Fruit fly (Drosophila melanogaster): Measurements from ENCODE around the gene CG33189.

Gene CG33189

dm6 chr3R:8820428-8820912 lies 39.9 kb upstream of the CG33189 start, which contains the start of gene aqz (continued):
- peak; percentile 22 for TF ChIP-seq BtbVII (GFP tag; optimal IDR thresholded peaks at IDR 0.05)
- peak; percentile 25 for TF ChIP-seq CG2202 (tag; optimal IDR thresholded peaks at IDR 0.05)
- TF ChIP-seq CG1647 (GFP tag; optimal IDR thresholded peaks at IDR 0.05) = no peak
- peak; percentile 66 for TF ChIP-seq exex (tag; optimal IDR thresholded peaks at IDR 0.05)
- TF ChIP-seq lab (GFP tag; optimal IDR thresholded peaks at IDR 0.05) = peak; percentile 80
- peak; percentile 38 for TF ChIP-seq gem (tag; optimal IDR thresholded peaks at IDR 0.05)
- peak; percentile 73 for TF ChIP-seq CG12659 (GFP tag; optimal IDR thresholded peaks at IDR 0.05)
- no peak for TF ChIP-seq CG6683 (GFP tag; optimal IDR thresholded peaks at IDR 0.05)
- TF ChIP-seq CG14667 (GFP tag; IDR thresholded peaks at IDR 0.05) = no peak
- TF ChIP-seq CG3838 (GFP tag; optimal IDR thresholded peaks at IDR 0.05) = no peak
- TF ChIP-seq CG10654 (GFP tag; optimal IDR thresholded peaks at IDR 0.05) = peak; percentile 18
- TF ChIP-seq pita (GFP tag; optimal IDR thresholded peaks at IDR 0.05) = peak; percentile 93
- TF ChIP-seq ase (GFP tag; IDR thresholded peaks at IDR 0.05) = no peak
- peak in 1 of 3 experiments; percentile 90 for TF ChIP-seq Stat92E (GFP tag; optimal IDR thresholded peaks at IDR 0.05)
- no peak for TF ChIP-seq hb (GFP tag; IDR thresholded peaks at IDR 0.05; ENCODE audit: partially characterized antibody)
- TF ChIP-seq nau (GFP tag; optimal IDR thresholded peaks at IDR 0.05) = no peak
- TF ChIP-seq CG11085 (GFP tag; IDR thresholded peaks at IDR 0.05) = peak; percentile 48
- TF ChIP-seq CG8290 (GFP tag; optimal IDR thresholded peaks at IDR 0.05) = no peak
- peak in 1 of 2 experiments; percentile 89 for TF ChIP-seq CG8290 (tag; optimal IDR thresholded peaks at IDR 0.05)
- no peak for TF ChIP-seq pan (optimal IDR thresholded peaks at IDR 0.05)
- TF ChIP-seq pan (GFP tag; optimal IDR thresholded peaks at IDR 0.05 in 1 of 2, IDR thresholded peaks at IDR 0.05 in 1 of 2) = peak in 1 of 2 experiments; percentile 65
- TF ChIP-seq CG7745 (tag; optimal IDR thresholded peaks at IDR 0.05) = peak; percentile 50
- TF ChIP-seq CG1603 (tag; optimal IDR thresholded peaks at IDR 0.05) = peak; percentile 94
- peak; percentile 83 for TF ChIP-seq rib (GFP tag; IDR thresholded peaks at IDR 0.05)
- no peak for TF ChIP-seq CG8359 (GFP tag; optimal IDR thresholded peaks at IDR 0.05; ENCODE audit: borderline replicate concordance)
- TF ChIP-seq lbe (GFP tag; optimal IDR thresholded peaks at IDR 0.05) = no peak
- peak; percentile 64 for TF ChIP-seq mam (GFP tag; optimal IDR thresholded peaks at IDR 0.05)
- TF ChIP-seq Asciz (GFP tag; optimal IDR thresholded peaks at IDR 0.05) = peak; percentile 64
- TF ChIP-seq ranshi (GFP tag; IDR thresholded peaks at IDR 0.05) = peak; percentile 36; the same call in 1 of the 2 replicates
- peak; percentile 8 for TF ChIP-seq Spps (tag; optimal IDR thresholded peaks at IDR 0.05)
- peak; percentile 81 for TF ChIP-seq NC2β (GFP tag; optimal IDR thresholded peaks at IDR 0.05)
- TF ChIP-seq Mad (GFP tag; optimal IDR thresholded peaks at IDR 0.05) = peak; percentile 68
- TF ChIP-seq Dfd (GFP tag; optimal IDR thresholded peaks at IDR 0.05) = no peak
- peak; percentile 79 for TF ChIP-seq ken (GFP tag; IDR thresholded peaks at IDR 0.05)
- TF ChIP-seq CG4820 (GFP tag; optimal IDR thresholded peaks at IDR 0.05) = peak; percentile 25
- TF ChIP-seq slbo (GFP tag; IDR thresholded peaks at IDR 0.05) = peak; percentile 74
- peak; percentile 39 for TF ChIP-seq CG3065 (GFP tag; optimal IDR thresholded peaks at IDR 0.05)
- peak; percentile 72 for TF ChIP-seq sob (GFP tag; IDR thresholded peaks at IDR 0.05)
- no peak for TF ChIP-seq CG10565 (GFP tag; optimal IDR thresholded peaks at IDR 0.05)
- TF ChIP-seq bsh (GFP tag; optimal IDR thresholded peaks at IDR 0.05) = peak; percentile 6 to 43
- peak; percentile 52; the same call in 1 of the 3 replicates for TF ChIP-seq CG17361 (GFP tag; IDR thresholded peaks at IDR 0.05)
- TF ChIP-seq schlank (tag; optimal IDR thresholded peaks at IDR 0.05) = peak; percentile 37
- TF ChIP-seq tap (tag; optimal IDR thresholded peaks at IDR 0.05) = peak; percentile 34
- TF ChIP-seq Bdp1 (GFP tag; optimal IDR thresholded peaks at IDR 0.05) = peak; percentile 41
- TF ChIP-seq Fer2 (tag; optimal IDR thresholded peaks at IDR 0.05) = no peak
- TF ChIP-seq CG31365 (tag; optimal IDR thresholded peaks at IDR 0.05) = peak; percentile 54
- peak; percentile 72; the same call in 2 of the 3 replicates for TF ChIP-seq zfh1 (GFP tag; IDR thresholded peaks at IDR 0.05)
- no peak for TF ChIP-seq CG2129 (GFP tag; IDR thresholded peaks at IDR 0.05; ENCODE audit: partially characterized antibody)
- TF ChIP-seq Hey (tag; optimal IDR thresholded peaks at IDR 0.05) = no peak
- no peak for TF ChIP-seq zf30C (GFP tag; optimal IDR thresholded peaks at IDR 0.05)

Data from whole organism, embryonic.